Worm (Caenorhabditis elegans) whole organism, young adult: ENCODE measurements around the gene aptf-3.
A peak's percentile ranks its signal among the peaks of the same experiment; 100 is the strongest.

Experiments
- B0035.1 ChIP-seq: sonication (generic microtip); optimal IDR thresholded peaks from 2 replicates; lab custom pipeline; 2016; ENCODE audit warnings: missing genetic modification characterization, mild to moderate bottlenecking, missing compliant biosample characterization, missing genotype, missing genetic modification reagents
- F10E7.11 ChIP-seq: sonication (generic microtip); optimal IDR thresholded peaks from 2 replicates; lab custom pipeline; 2017; ENCODE audit warnings: mild to moderate bottlenecking, missing genetic modification characterization, moderate library complexity, missing compliant biosample characterization
- F33H1.4 ChIP-seq: fragments of 200-800 bp; sonication (Bioruptor generic); IDR thresholded peaks from 2 replicates; pipeline ENCODE4 v1.3.6; 2022; ENCODE audit warnings: missing genetic modification reagents, missing genetic modification characterization, missing compliant biosample characterization
- F37B4.10 ChIP-seq: fragments of 200-800 bp; sonication (Bioruptor generic); IDR thresholded peaks from 2 replicates; pipeline ENCODE4 v1.3.6; 2022; ENCODE audit warnings: missing genetic modification characterization, missing compliant biosample characterization
- F49E8.2 ChIP-seq: sonication (generic microtip); optimal IDR thresholded peaks from 3 replicates; lab custom pipeline; 2017; ENCODE audit warnings: missing genetic modification characterization, mild to moderate bottlenecking, missing compliant biosample characterization, antibody characterized with exemption, moderate library complexity; ENCODE audit not compliant: insufficient read depth
- F55B11.4 ChIP-seq: sonication (generic microtip); optimal IDR thresholded peaks from 2 replicates; lab custom pipeline; 2016; ENCODE audit warnings: missing compliant biosample characterization, missing genetic modification characterization, borderline replicate concordance; ENCODE audit not compliant: insufficient read depth
- K12H6.12 ChIP-seq: fragments of 200-800 bp; sonication (Bioruptor generic); optimal IDR thresholded peaks from 2 replicates; lab custom pipeline; 2018; ENCODE audit warnings: mild to moderate bottlenecking, missing genetic modification characterization, missing compliant biosample characterization
- T07F8.4 ChIP-seq: sonication (generic microtip); optimal IDR thresholded peaks from 2 replicates; lab custom pipeline; 2016; ENCODE audit warnings: mild to moderate bottlenecking, missing genetic modification characterization, moderate library complexity, missing compliant biosample characterization
- Y53F4B.3 ChIP-seq: fragments of 200-800 bp; sonication (Bioruptor generic); IDR thresholded peaks from 2 replicates; pipeline ENCODE4 v1.3.6; 2022; ENCODE audit warnings: missing genetic modification reagents, missing genetic modification characterization, missing compliant biosample characterization
- Y53G8AR.9 ChIP-seq: fragments of 200-800 bp; sonication (Bioruptor generic); conservative IDR thresholded peaks from 2 replicates; pipeline ENCODE4 v1.3.6; 2022; ENCODE audit warnings: missing genetic modification reagents, missing genetic modification characterization, missing compliant biosample characterization
- Y56A3A.18 ChIP-seq: fragments of 200-800 bp; sonication (Bioruptor generic); IDR thresholded peaks from 2 replicates; pipeline ENCODE4 v1.3.6; 2022; ENCODE audit warnings: missing genetic modification reagents, missing genetic modification characterization, missing compliant biosample characterization
- Y67H2A.10 ChIP-seq: fragments of 200-800 bp; sonication (Bioruptor generic); conservative IDR thresholded peaks from 2 replicates; pipeline ENCODE4 v1.3.6; 2022; ENCODE audit warnings: missing genetic modification reagents, missing genetic modification characterization, missing compliant biosample characterization
- Y79H2A.3 ChIP-seq: fragments of 200-800 bp; sonication (Bioruptor generic); conservative IDR thresholded peaks from 2 replicates; pipeline ENCODE4 v1.3.6; 2022; ENCODE audit warnings: missing genetic modification reagents, missing genetic modification characterization, missing compliant biosample characterization
- Y95B8A.8 ChIP-seq: fragments of 200-800 bp; sonication (Bioruptor generic); IDR thresholded peaks from 2 replicates; pipeline ENCODE4 v1.3.6; 2022; ENCODE audit warnings: missing genetic modification reagents, missing genetic modification characterization, missing compliant biosample characterization
- ZK185.1 ChIP-seq: sonication (generic microtip); optimal IDR thresholded peaks from 2 replicates; lab custom pipeline; 2016; ENCODE audit warnings: mild to moderate bottlenecking, missing genetic modification characterization, missing compliant biosample characterization; ENCODE audit not compliant: poor library complexity, severe bottlenecking
- ama-1 ChIP-seq, 3 experiments: fragments of 150-350 bp in 1 of 3; sonication (generic microtip) in 2 of 3; optimal IDR thresholded peaks; 2 replicates each; lab custom pipeline; 2014 to 2018; ENCODE audit warnings: missing biosample characterization in 2 of 3, missing genetic modification characterization in 2 of 3, missing genetic modification reagents in 2 of 3
- aptf-3 ChIP-seq: fragments of 200-800 bp; sonication (Bioruptor generic); IDR thresholded peaks from 2 replicates; pipeline ENCODE4 v1.3.6; 2022; ENCODE audit warnings: missing genetic modification characterization, missing compliant biosample characterization
- athp-1 ChIP-seq: sonication (generic microtip); optimal IDR thresholded peaks from 2 replicates; lab custom pipeline; 2017; ENCODE audit warnings: mild to moderate bottlenecking, missing genetic modification characterization, missing compliant biosample characterization
- bed-1 ChIP-seq: fragments of 200-800 bp; sonication (Bioruptor generic); IDR thresholded peaks from 2 replicates; pipeline ENCODE4 v1.3.6; 2022; ENCODE audit warnings: missing genetic modification reagents, missing genetic modification characterization, missing compliant biosample characterization
- cebp-2 ChIP-seq: fragments of 200-800 bp; sonication (Bioruptor generic); IDR thresholded peaks from 2 replicates; pipeline ENCODE4 v1.3.6; 2022; ENCODE audit warnings: missing genetic modification characterization, missing compliant biosample characterization
- ceh-100 ChIP-seq: fragments of 200-800 bp; sonication (Bioruptor generic); IDR thresholded peaks from 2 replicates; pipeline ENCODE4 v1.3.6; 2022; ENCODE audit warnings: missing genetic modification reagents, missing genetic modification characterization, missing compliant biosample characterization
- ceh-58 ChIP-seq: fragments of 200-800 bp; sonication (Bioruptor generic); IDR thresholded peaks from 2 replicates; pipeline ENCODE4 v1.3.6; 2022; ENCODE audit warnings: missing genetic modification characterization, missing compliant biosample characterization
- ceh-91 ChIP-seq: fragments of 200-800 bp; sonication (Bioruptor generic); IDR thresholded peaks from 2 replicates; pipeline ENCODE4 v1.3.6; 2022; ENCODE audit warnings: missing genetic modification reagents, missing genetic modification characterization, missing compliant biosample characterization
- chd-7 ChIP-seq: sonication (generic microtip); optimal IDR thresholded peaks from 2 replicates; lab custom pipeline; 2016; ENCODE audit warnings: mild to moderate bottlenecking, missing genetic modification characterization, moderate library complexity, missing compliant biosample characterization
- die-1 ChIP-seq: sonication (generic microtip); optimal IDR thresholded peaks from 2 replicates; lab custom pipeline; 2016; ENCODE audit warnings: missing genotype, mild to moderate bottlenecking, missing genetic modification characterization, missing compliant biosample characterization
- egl-18 ChIP-seq: fragments of 200-800 bp; sonication (Bioruptor generic); IDR thresholded peaks from 2 replicates; pipeline ENCODE4 v1.3.6; 2022; ENCODE audit warnings: missing genetic modification reagents, missing genetic modification characterization, missing compliant biosample characterization
- egl-44 ChIP-seq: fragments of 200-800 bp; sonication (Bioruptor generic); IDR thresholded peaks from 2 replicates; pipeline ENCODE4 v1.3.6; 2022; ENCODE audit warnings: missing genetic modification reagents, missing genetic modification characterization, missing compliant biosample characterization
- ets-4 ChIP-seq: fragments of 200-800 bp; sonication (Bioruptor generic); optimal IDR thresholded peaks from 2 replicates; lab custom pipeline; 2018; ENCODE audit warnings: mild to moderate bottlenecking, missing genetic modification characterization, missing compliant biosample characterization
- lag-1 ChIP-seq: fragments of 200-800 bp; sonication (Bioruptor generic); IDR thresholded peaks from 2 replicates; pipeline ENCODE4 v1.3.6; 2022; ENCODE audit warnings: missing genetic modification reagents, missing genetic modification characterization, missing compliant biosample characterization
- let-526 ChIP-seq: fragments of 200-800 bp; sonication (Bioruptor generic); IDR thresholded peaks from 2 replicates; pipeline ENCODE4 v1.3.6; 2022; ENCODE audit warnings: missing genetic modification reagents, missing genetic modification characterization, missing compliant biosample characterization
- let-607 ChIP-seq, 2 experiments: fragments of 200-800 bp in 1 of 2; sonication (Bioruptor generic) in 1 of 2; sonication (generic microtip) in 1 of 2; optimal IDR thresholded peaks; 2 replicates each; lab custom pipeline; 2016 to 2018; ENCODE audit warnings: mild to moderate bottlenecking in 2 of 2, missing compliant biosample characterization in 2 of 2, missing genetic modification characterization in 2 of 2, moderate library complexity in 2 of 2, missing genotype in 1 of 2
- lin-40 ChIP-seq: sonication (generic microtip); optimal IDR thresholded peaks from 2 replicates; lab custom pipeline; 2016; ENCODE audit warnings: missing genetic modification characterization, mild to moderate bottlenecking, missing compliant biosample characterization, missing genotype, missing genetic modification reagents
- lsl-1 ChIP-seq: fragments of 200-800 bp; sonication (Bioruptor generic); optimal IDR thresholded peaks from 2 replicates; lab custom pipeline; 2018; ENCODE audit warnings: mild to moderate bottlenecking, missing genetic modification characterization, moderate library complexity, missing compliant biosample characterization
- lsy-27 ChIP-seq: sonication (generic microtip); optimal IDR thresholded peaks from 2 replicates; lab custom pipeline; 2017; ENCODE audit warnings: missing genetic modification characterization, mild to moderate bottlenecking, missing compliant biosample characterization, antibody characterized with exemption, missing genotype, borderline replicate concordance; ENCODE audit not compliant: insufficient read depth
- madf-6 ChIP-seq: fragments of 200-800 bp; sonication (Bioruptor generic); IDR thresholded peaks from 2 replicates; pipeline ENCODE4 v1.3.6; 2022; ENCODE audit warnings: missing genetic modification reagents, missing genetic modification characterization, missing compliant biosample characterization
- mcd-1 ChIP-seq: fragments of 200-800 bp; sonication (Bioruptor generic); IDR thresholded peaks from 2 replicates; pipeline ENCODE4 v1.3.6; 2022; ENCODE audit warnings: missing genetic modification reagents, missing genetic modification characterization, missing compliant biosample characterization
- nhr-27 ChIP-seq: fragments of 200-800 bp; sonication (Bioruptor generic); optimal IDR thresholded peaks from 2 replicates; lab custom pipeline; 2018; ENCODE audit warnings: mild to moderate bottlenecking, missing genetic modification characterization, moderate library complexity, missing compliant biosample characterization
- rcor-1 ChIP-seq: fragments of 200-800 bp; sonication (Bioruptor generic); IDR thresholded peaks from 2 replicates; pipeline ENCODE4 v1.3.6; 2022; ENCODE audit warnings: missing genetic modification reagents, missing genetic modification characterization, missing compliant biosample characterization
- repo-1 ChIP-seq: sonication (generic microtip); optimal IDR thresholded peaks from 2 replicates; lab custom pipeline; 2017; ENCODE audit warnings: mild to moderate bottlenecking, missing genetic modification characterization, missing compliant biosample characterization
- rpc-1 ChIP-seq, 2 experiments: fragments of 150-350 bp in 1 of 2; sonication (generic microtip) in 1 of 2; optimal IDR thresholded peaks; 2 replicates each; lab custom pipeline; 2014 to 2018; ENCODE audit warnings: missing biosample characterization in 1 of 2, missing genetic modification characterization in 1 of 2, missing genetic modification reagents in 1 of 2, missing genotype in 1 of 2
- sea-2 ChIP-seq: fragments of 200-800 bp; sonication (Bioruptor generic); IDR thresholded peaks from 2 replicates; pipeline ENCODE4 v1.3.6; 2022; ENCODE audit warnings: missing genetic modification characterization, missing compliant biosample characterization
- tbp1 ChIP-seq: fragments of 200-800 bp; sonication (Bioruptor generic); optimal IDR thresholded peaks from 2 replicates; lab custom pipeline; 2018; ENCODE audit warnings: mild to moderate bottlenecking, missing genetic modification characterization, missing compliant biosample characterization
- tbx-9 ChIP-seq: sonication (generic microtip); optimal IDR thresholded peaks from 2 replicates; lab custom pipeline; 2016; ENCODE audit warnings: borderline replicate concordance, missing genetic modification characterization, inconsistent platforms, missing compliant biosample characterization
- zfh-2 ChIP-seq: fragments of 200-800 bp; sonication (Bioruptor generic); conservative IDR thresholded peaks from 2 replicates; pipeline ENCODE4 v1.3.6; 2022; ENCODE audit warnings: missing genetic modification reagents, missing genetic modification characterization, missing compliant biosample characterization
- zim-3 ChIP-seq: sonication (generic microtip); optimal IDR thresholded peaks from 2 replicates; lab custom pipeline; 2017; ENCODE audit warnings: mild to moderate bottlenecking, missing genetic modification characterization, moderate library complexity, missing compliant biosample characterization
- ztf-25 ChIP-seq: fragments of 200-800 bp; sonication (Bioruptor generic); IDR thresholded peaks from 2 replicates; pipeline ENCODE4 v1.3.6; 2022; ENCODE audit warnings: missing genetic modification reagents, missing genetic modification characterization, missing compliant biosample characterization

The aptf-3 gene

DNA sequence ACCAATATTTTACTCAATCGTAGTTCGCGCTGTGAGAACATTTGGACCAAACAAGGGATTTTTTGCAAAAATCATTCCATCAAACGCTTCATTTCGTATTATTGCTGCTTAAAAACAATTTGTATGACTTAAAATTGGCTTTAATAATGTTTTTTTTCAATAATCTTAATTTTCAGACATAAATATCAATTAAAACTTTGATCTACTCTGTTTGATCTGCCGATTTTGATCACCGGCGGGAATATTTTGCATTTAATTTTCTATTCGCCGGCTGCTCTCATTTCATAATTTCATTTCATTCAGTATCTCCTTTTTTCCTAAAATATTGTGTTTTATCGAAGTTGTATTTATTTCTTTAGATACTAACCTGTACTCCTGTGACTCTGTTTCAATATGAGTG lies 18.8 kb upstream of the aptf-3 start, which contains the start of gene puf-5 (continued):
- TF ChIP-seq Y53F4B.3 (GFP tag; lab: Robert Waterston, UW) (no peak), lin-40 (tag; lab: Kevin White, UChicago) (no peak), cebp-2 (GFP tag; lab: Robert Waterston, UW) (no peak), T07F8.4 (tag; lab: Kevin White, UChicago) (no peak), Y67H2A.10 (no peak), aptf-3 (GFP tag; lab: Robert Waterston, UW) (no peak), K12H6.12 (no peak), ceh-91 (GFP tag; lab: Robert Waterston, UW) (peak; percentile 70), rcor-1 (GFP tag; lab: Robert Waterston, UW) (no peak), egl-18 (GFP tag; lab: Robert Waterston, UW) (no peak), Y95B8A.8 (0 out of 2 replicates have a peak, but pooled peaks have one; percentile 56), Y56A3A.18 (no peak), egl-44 (no peak), F55B11.4 (tag; lab: Kevin White, UChicago) (no peak), lsy-27 (no peak), nhr-27 (tag; lab: Kevin White, UChicago) (no peak), F49E8.2 (tag; lab: Kevin White, UChicago) (peak; percentile 73), athp-1 (tag; lab: Kevin White, UChicago) (no peak), sea-2 (no peak), F33H1.4 (GFP tag; lab: Robert Waterston, UW) (peak; percentile 67), ceh-100 (GFP tag; lab: Robert Waterston, UW) (no peak), Y53G8AR.9 (GFP tag; lab: Robert Waterston, UW) (no peak), B0035.1 (tag; lab: Kevin White, UChicago) (no peak), zfh-2 (GFP tag; lab: Robert Waterston, UW) (no peak), bed-1 (GFP tag; lab: Robert Waterston, UW) (no peak), die-1 (tag; lab: Kevin White, UChicago) (no peak), madf-6 (GFP tag; lab: Robert Waterston, UW) (peak; percentile 94), ztf-25 (GFP tag; lab: Robert Waterston, UW) (no peak), lag-1 (GFP tag; lab: Robert Waterston, UW) (no peak), tbx-9 (tag; lab: Kevin White, UChicago) (no peak), zim-3 (tag; lab: Kevin White, UChicago) (no peak), ceh-58 (GFP tag; lab: Robert Waterston, UW) (no peak), repo-1 (tag; lab: Kevin White, UChicago) (no peak), ets-4 (GFP tag; lab: Kevin White, UChicago) (no peak), F10E7.11 (tag; lab: Kevin White, UChicago) (no peak), F37B4.10 (GFP tag; lab: Robert Waterston, UW) (no peak), chd-7 (no peak), ZK185.1 (tag; lab: Kevin White, UChicago) (no peak), ama-1 (optimal IDR thresholded peaks at IDR 0.05; lab: Kevin White, UChicago) (no peak), ama-1 (GFP tag; optimal IDR thresholded peaks at IDR 0.05; lab: Kevin White, UChicago) (no peak), rpc-1 (optimal IDR thresholded peaks at IDR 0.05; lab: Kevin White, UChicago) (no peak), rpc-1 (tag; optimal IDR thresholded peaks at IDR 0.05; lab: Kevin White, UChicago) (no peak), lsl-1 (GFP tag; lab: Kevin White, UChicago) (peak; percentile 88), Y79H2A.3 (GFP tag; lab: Robert Waterston, UW) (no peak), let-526 (GFP tag; lab: Robert Waterston, UW) (no peak), tbp1 (peak; percentile 15), mcd-1 (no peak), let-607 (tag; optimal IDR thresholded peaks at IDR 0.05; lab: Kevin White, UChicago) (no peak)
- TF ChIP-seq, all 124 proteins: peak for 23
